Worm (Caenorhabditis elegans) whole organism, L4/young adult: ENCODE data around the gene Y24D9A.6.

Experiments
- dao-5 ChIP-seq: sonication (generic microtip); optimal IDR thresholded peaks from 2 replicates; lab custom pipeline; 2016; ENCODE audit warnings: missing genotype, missing genetic modification characterization, moderate library complexity, missing compliant biosample characterization
- him-1 ChIP-seq: sonication (generic microtip); optimal IDR thresholded peaks from 2 replicates; lab custom pipeline; 2016; ENCODE audit warnings: missing genotype, missing genetic modification reagents, missing genetic modification characterization, missing compliant biosample characterization

- TF ChIP-seq him-1 (tag; lab: Kevin White, UChicago) (no peak), dao-5 (tag; lab: Kevin White, UChicago) (no peak)
These were observed 39.7 kb downstream of the Y24D9A.6 start, which contains the start of gene F55F10.1 for ce11 chrIV:4360497-4360896.
